Worm (Caenorhabditis elegans): ENCODE results near the gene mrpl-46.

The mrpl-46 gene

DNA sequence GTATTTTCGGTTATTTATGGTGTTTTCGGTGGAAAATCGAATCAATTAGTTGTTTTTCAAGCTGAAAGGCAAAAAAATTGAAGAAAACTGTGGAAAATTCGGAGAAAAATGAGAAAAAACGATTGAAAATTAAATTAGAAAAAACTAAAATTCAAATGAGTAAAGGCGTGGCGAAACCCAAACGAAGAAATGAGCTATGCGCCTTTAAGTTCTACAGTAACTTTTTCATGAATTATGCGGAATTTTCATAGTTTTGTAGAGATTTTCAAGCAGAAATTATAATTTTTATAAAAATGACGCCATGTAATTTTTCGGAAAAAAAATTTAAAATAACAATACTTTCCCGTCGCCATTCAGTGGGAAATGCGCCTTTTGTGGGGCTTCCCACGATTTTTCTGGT is 29.1 kb downstream of the mrpl-46 start:
- no peak for TF ChIP-seq dao-5 (tag; optimal IDR thresholded peaks at IDR 0.05)
- TF ChIP-seq him-1 (tag; optimal IDR thresholded peaks at IDR 0.05), result no peak
- TF ChIP-seq W03F9.2 (tag; optimal IDR thresholded peaks at IDR 0.05), result no peak

- TF ChIP-seq W03F9.2 (tag; optimal IDR thresholded peaks at IDR 0.05), result no peak
Observed at ce11 chrIV:830262-830960, 29.8 kb downstream of the mrpl-46 start.

DNA sequence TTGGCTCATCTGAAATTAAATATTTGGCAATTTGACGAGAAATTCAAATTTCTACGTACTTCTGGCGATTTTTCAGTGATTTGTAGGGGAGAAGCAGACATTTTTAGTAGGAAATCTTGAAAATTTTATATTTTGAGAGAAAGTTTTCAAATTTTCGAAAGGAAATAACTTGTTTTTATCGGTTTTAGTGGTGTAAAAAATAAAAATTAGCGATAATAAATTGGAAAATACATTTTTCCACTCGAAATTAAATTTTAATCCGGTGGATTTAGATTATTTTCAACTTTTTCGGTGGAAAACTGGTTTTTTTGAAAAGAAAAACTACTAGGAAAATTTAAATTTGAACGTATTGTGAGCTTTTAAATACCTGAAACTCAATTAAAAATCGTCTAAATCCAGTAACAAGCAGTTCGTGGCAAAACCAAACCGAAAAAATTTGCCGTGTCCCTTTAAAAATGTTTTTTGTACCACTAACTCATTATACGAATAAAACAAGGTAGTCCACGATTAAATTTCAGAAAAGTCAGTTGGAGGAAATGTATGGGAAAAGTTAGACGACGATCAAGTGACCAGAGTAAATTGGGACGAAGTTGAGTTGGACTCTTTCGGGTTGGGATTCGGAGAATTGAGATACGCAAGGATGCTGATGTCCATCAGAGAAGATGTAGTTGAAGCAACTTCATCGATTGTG is 31.3 kb downstream of the mrpl-46 start, which contains the start of the genes madf-1 and Y55F3BR.10:
Gene madf-1 (minus strand): TSS at position 101 of the 691 bp plus-strand sequence.
Gene Y55F3BR.10 (plus strand): TSS at position 641 of the 691 bp plus-strand sequence.
- TF ChIP-seq him-1 (tag; optimal IDR thresholded peaks at IDR 0.05) (no peak), W03F9.2 (tag; optimal IDR thresholded peaks at IDR 0.05) (no peak), dao-5 (tag; optimal IDR thresholded peaks at IDR 0.05) (no peak)

DNA sequence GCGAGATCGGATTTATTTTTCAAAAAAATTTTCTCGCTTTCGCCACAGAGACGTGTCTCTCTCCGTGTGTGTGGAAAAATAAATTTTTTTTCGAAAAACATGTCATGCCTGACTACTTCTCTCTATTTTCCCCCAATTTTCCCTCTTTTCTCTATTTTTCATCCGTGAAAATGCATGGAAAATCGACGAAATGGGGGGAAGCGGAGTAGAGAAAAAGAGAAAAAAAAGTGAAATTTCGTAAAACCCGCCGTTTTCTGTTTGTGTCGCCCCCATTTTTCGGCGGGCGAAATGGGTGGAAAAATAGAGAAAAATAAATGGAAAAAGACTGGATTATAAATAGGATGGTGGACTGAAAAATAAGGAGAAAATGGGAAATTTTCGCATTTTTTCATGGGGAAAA is 32.9 kb downstream of the mrpl-46 start:
- TF ChIP-seq him-1 (tag; optimal IDR thresholded peaks at IDR 0.05) (no peak), dao-5 (tag; optimal IDR thresholded peaks at IDR 0.05) (no peak), W03F9.2 (tag; optimal IDR thresholded peaks at IDR 0.05) (no peak)

- TF ChIP-seq W03F9.2 (tag; optimal IDR thresholded peaks at IDR 0.05) (no peak), dao-5 (tag; optimal IDR thresholded peaks at IDR 0.05) (no peak), him-1 (tag; optimal IDR thresholded peaks at IDR 0.05) (no peak)
Observed at ce11 chrIV:842095-842494, 41.5 kb downstream of the mrpl-46 start, which contains the start of gene Y55F3BR.6. Gene Y55F3BR.6 (minus strand): TSS chrIV:842126.

DNA sequence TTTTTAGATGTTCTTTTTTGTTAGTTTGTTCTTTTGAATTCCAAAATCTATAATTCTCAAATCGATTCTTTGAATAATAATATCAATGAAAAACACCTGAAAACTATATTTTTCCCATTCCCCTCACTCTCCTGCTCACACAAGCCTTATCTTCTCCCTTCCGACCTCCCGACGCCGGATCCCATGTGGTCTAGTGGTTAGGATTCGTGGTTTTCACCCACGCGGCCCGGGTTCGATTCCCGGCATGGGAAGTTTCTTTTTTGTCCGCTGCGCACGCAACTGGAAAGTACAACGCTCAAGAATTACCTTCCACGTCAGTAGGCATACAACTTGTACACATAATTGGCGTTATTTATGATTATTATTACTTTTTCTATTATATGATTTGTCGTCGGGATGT is 42.0 kb downstream of the mrpl-46 start:
- TF ChIP-seq dao-5 (tag; optimal IDR thresholded peaks at IDR 0.05), result peak; percentile 57
- TF ChIP-seq him-1 (tag; optimal IDR thresholded peaks at IDR 0.05), result no peak

ce11 chrIV:845198-845597 is 44.6 kb downstream of the mrpl-46 start, which contains the start of gene lgc-33:
Gene lgc-33 (plus strand): TSS chrIV:845498.
- no peak for TF ChIP-seq him-1 (tag; optimal IDR thresholded peaks at IDR 0.05)
- TF ChIP-seq W03F9.2 (tag; optimal IDR thresholded peaks at IDR 0.05), result no peak
- no peak for TF ChIP-seq dao-5 (tag; optimal IDR thresholded peaks at IDR 0.05)

ce11 chrIV:848207-848606 is 47.6 kb downstream of the mrpl-46 start:
- TF ChIP-seq him-1 (tag; optimal IDR thresholded peaks at IDR 0.05) (no peak), dao-5 (tag; optimal IDR thresholded peaks at IDR 0.05) (no peak), W03F9.2 (tag; optimal IDR thresholded peaks at IDR 0.05) (no peak)

Data from whole organism, L4/young adult.